Fruit fly (Drosophila melanogaster) whole organism, prepupa: Measurements from ENCODE around the gene CG10337.

ENCODE experiments used
- Blimp-1 ChIP-seq: fragments of 200-800 bp; sonication (Bioruptor generic); optimal IDR thresholded peaks from 3 replicates; lab custom pipeline; 2017; ENCODE audit warnings: missing biosample characterization, missing genetic modification characterization, mild to moderate bottlenecking, moderate library complexity, missing genetic modification reagents
- CG10631 ChIP-seq: fragments of 200-800 bp; sonication (Bioruptor generic); optimal IDR thresholded peaks from 2 replicates; lab custom pipeline; 2016; ENCODE audit warnings: missing biosample characterization, missing genetic modification characterization
- CG10669 ChIP-seq: fragments of 200-800 bp; sonication (Bioruptor generic); optimal IDR thresholded peaks from 3 replicates; lab custom pipeline; 2018; ENCODE audit warnings: missing biosample characterization, mild to moderate bottlenecking, missing genetic modification characterization, moderate library complexity
- CG11294 ChIP-seq: fragments of 200-800 bp; sonication (Bioruptor generic); IDR thresholded peaks from 2 replicates; pipeline ENCODE4 v1.3.6; 2022; ENCODE audit warnings: missing biosample characterization, missing genetic modification characterization
- CG11762 ChIP-seq: fragments of 200-800 bp; sonication (Bioruptor generic); optimal IDR thresholded peaks from 3 replicates; lab custom pipeline; 2016; ENCODE audit warnings: missing biosample characterization, missing genetic modification characterization; ENCODE audit not compliant: insufficient read depth
- CG15336 ChIP-seq: fragments of 200-800 bp; sonication (Bioruptor generic); IDR thresholded peaks from 2 replicates; pipeline ENCODE4 v1.3.6; 2022; ENCODE audit warnings: missing biosample characterization, missing genetic modification characterization
- CG1621 ChIP-seq: fragments of 200-800 bp; sonication (Bioruptor generic); optimal IDR thresholded peaks from 3 replicates; lab custom pipeline; 2018; ENCODE audit warnings: missing biosample characterization, mild to moderate bottlenecking, missing genetic modification characterization
- CG34406 ChIP-seq: fragments of 200-800 bp; sonication (Bioruptor generic); optimal IDR thresholded peaks from 3 replicates; lab custom pipeline; 2016; ENCODE audit warnings: missing biosample characterization, missing genetic modification characterization
- CG3919 ChIP-seq: fragments of 200-800 bp; sonication (Bioruptor generic); optimal IDR thresholded peaks from 3 replicates; lab custom pipeline; 2016; ENCODE audit warnings: missing biosample characterization, missing genetic modification characterization
- CG6163 ChIP-seq: fragments of 200-800 bp; sonication (Bioruptor generic); IDR thresholded peaks from 3 replicates; pipeline ENCODE4 v1.3.6; 2022; ENCODE audit warnings: missing biosample characterization, missing genetic modification characterization
- CG6276 ChIP-seq: fragments of 200-800 bp; sonication (Bioruptor generic); optimal IDR thresholded peaks from 2 replicates; lab custom pipeline; 2017; ENCODE audit warnings: missing biosample characterization, mild to moderate bottlenecking, missing genetic modification characterization
- CG6792 ChIP-seq: fragments of 200-800 bp; sonication (Bioruptor generic); optimal IDR thresholded peaks from 3 replicates; lab custom pipeline; 2016; ENCODE audit warnings: missing biosample characterization, missing genetic modification characterization
- CG6808 ChIP-seq: fragments of 200-800 bp; sonication (Bioruptor generic); optimal IDR thresholded peaks from 3 replicates; lab custom pipeline; 2017; ENCODE audit warnings: missing biosample characterization, missing genetic modification characterization, mild to moderate bottlenecking, moderate library complexity, missing genetic modification reagents
- CG6854 ChIP-seq: fragments of 200-800 bp; sonication (Bioruptor generic); optimal IDR thresholded peaks from 2 replicates; lab custom pipeline; 2017; ENCODE audit warnings: missing biosample characterization, mild to moderate bottlenecking, missing genetic modification characterization
- CG8119 ChIP-seq: fragments of 200-800 bp; sonication (Bioruptor generic); IDR thresholded peaks from 3 replicates; pipeline ENCODE4 v1.3.6; 2022; ENCODE audit warnings: missing biosample characterization, missing genetic modification characterization
- CG8319 ChIP-seq: fragments of 200-800 bp; sonication (Bioruptor generic); optimal IDR thresholded peaks from 3 replicates; lab custom pipeline; 2016; ENCODE audit warnings: missing biosample characterization, missing genetic modification characterization
- CG8632 ChIP-seq: fragments of 200-800 bp; sonication (Bioruptor generic); optimal IDR thresholded peaks from 3 replicates; lab custom pipeline; 2016; ENCODE audit warnings: missing biosample characterization, missing genetic modification characterization
- CG9139 ChIP-seq: fragments of 200-800 bp; sonication (Bioruptor generic); optimal IDR thresholded peaks from 3 replicates; lab custom pipeline; 2017; ENCODE audit warnings: missing biosample characterization, mild to moderate bottlenecking, missing genetic modification characterization
- Eip75B ChIP-seq: fragments of 200-800 bp; sonication (Bioruptor generic); optimal IDR thresholded peaks from 3 replicates; lab custom pipeline; 2016; ENCODE audit warnings: missing biosample characterization, missing genetic modification characterization
- Eip78C ChIP-seq: fragments of 200-800 bp; sonication (Bioruptor generic); peaks from one replicate; lab custom pipeline; 2016; ENCODE audit warnings: missing biosample characterization, missing genetic modification characterization
- Ets21C ChIP-seq: fragments of 200-800 bp; sonication (Bioruptor generic); optimal IDR thresholded peaks from 3 replicates; lab custom pipeline; 2016; ENCODE audit warnings: missing biosample characterization, missing genetic modification characterization
- Ets96B ChIP-seq: fragments of 200-800 bp; optimal IDR thresholded peaks from 2 replicates; lab custom pipeline; 2019; ENCODE audit warnings: missing biosample characterization, mild to moderate bottlenecking, missing genetic modification characterization, moderate library complexity
- Gug ChIP-seq: fragments of 200-800 bp; sonication (Bioruptor generic); IDR thresholded peaks from 2 replicates; pipeline ENCODE4 v1.3.6; 2022; ENCODE audit warnings: missing biosample characterization, missing genetic modification characterization
- Hr39 ChIP-seq: fragments of 200-800 bp; sonication (Bioruptor generic); optimal IDR thresholded peaks from 2 replicates; lab custom pipeline; 2016; ENCODE audit warnings: missing biosample characterization, missing genetic modification characterization
- Hr4 ChIP-seq: fragments of 200-800 bp; sonication (Bioruptor generic); optimal IDR thresholded peaks from 3 replicates; lab custom pipeline; 2016; ENCODE audit warnings: missing biosample characterization, missing genetic modification characterization
- Lpt ChIP-seq: fragments of 200-800 bp; sonication (Bioruptor generic); optimal IDR thresholded peaks from 3 replicates; lab custom pipeline; 2016; ENCODE audit warnings: missing biosample characterization, missing genetic modification characterization
- Met ChIP-seq: fragments of 200-800 bp; sonication (Bioruptor generic); optimal IDR thresholded peaks from 3 replicates; lab custom pipeline; 2016; ENCODE audit warnings: missing biosample characterization, missing genetic modification characterization
- OdsH ChIP-seq: fragments of 200-800 bp; sonication (Bioruptor generic); optimal IDR thresholded peaks from 3 replicates; lab custom pipeline; 2016; ENCODE audit warnings: missing biosample characterization, missing genetic modification characterization
- Smox ChIP-seq: fragments of 200-800 bp; sonication (Bioruptor generic); optimal IDR thresholded peaks from 3 replicates; lab custom pipeline; 2016; ENCODE audit warnings: missing biosample characterization, missing genetic modification characterization
- Sox102F ChIP-seq: fragments of 200-800 bp; sonication (Bioruptor generic); optimal IDR thresholded peaks from 2 replicates; lab custom pipeline; 2016; ENCODE audit warnings: missing biosample characterization, mild to moderate bottlenecking, missing genetic modification characterization
- Sox14 ChIP-seq: fragments of 200-800 bp; sonication (Bioruptor generic); optimal IDR thresholded peaks from 3 replicates; lab custom pipeline; 2016; ENCODE audit warnings: missing biosample characterization, missing genetic modification characterization
- achi ChIP-seq: fragments of 200-800 bp; sonication (Bioruptor generic); optimal IDR thresholded peaks from 3 replicates; lab custom pipeline; 2016; ENCODE audit warnings: missing biosample characterization, missing genetic modification characterization
- acj6 ChIP-seq: fragments of 200-800 bp; sonication (Bioruptor generic); optimal IDR thresholded peaks from 3 replicates; lab custom pipeline; 2016; ENCODE audit warnings: missing biosample characterization, missing genetic modification characterization
- cyc ChIP-seq: fragments of 200-800 bp; sonication (Bioruptor generic); optimal IDR thresholded peaks from 3 replicates; lab custom pipeline; 2016; ENCODE audit warnings: missing biosample characterization, missing genetic modification characterization
- dac ChIP-seq: fragments of 200-800 bp; sonication (Bioruptor generic); optimal IDR thresholded peaks from 2 replicates; lab custom pipeline; 2017; ENCODE audit warnings: missing biosample characterization, mild to moderate bottlenecking, missing genetic modification characterization
- dsx ChIP-seq: fragments of 200-800 bp; optimal IDR thresholded peaks from 3 replicates; lab custom pipeline; 2019; ENCODE audit warnings: missing biosample characterization, mild to moderate bottlenecking, missing genetic modification characterization, moderate library complexity; ENCODE audit not compliant: poor library complexity, severe bottlenecking
- eg ChIP-seq: fragments of 200-800 bp; sonication (Bioruptor generic); IDR thresholded peaks from 3 replicates; pipeline ENCODE4 v1.3.6; 2022; ENCODE audit warnings: missing biosample characterization, missing genetic modification characterization
- esn ChIP-seq: fragments of 200-800 bp; sonication (Bioruptor generic); optimal IDR thresholded peaks from 2 replicates; lab custom pipeline; 2016; ENCODE audit warnings: missing biosample characterization, mild to moderate bottlenecking, missing genetic modification characterization, moderate library complexity
- fd59A ChIP-seq: fragments of 200-800 bp; sonication (Bioruptor generic); optimal IDR thresholded peaks from 2 replicates; lab custom pipeline; 2017; ENCODE audit warnings: missing biosample characterization, mild to moderate bottlenecking, missing genetic modification characterization, missing genetic modification reagents
- fd85E ChIP-seq: fragments of 200-800 bp; sonication (Bioruptor generic); optimal IDR thresholded peaks from 3 replicates; lab custom pipeline; 2016; ENCODE audit warnings: missing biosample characterization, missing genetic modification characterization
- fkh ChIP-seq: fragments of 200-800 bp; sonication (Bioruptor generic); optimal IDR thresholded peaks from 3 replicates; lab custom pipeline; 2017; ENCODE audit warnings: missing biosample characterization, mild to moderate bottlenecking, missing genetic modification characterization, moderate library complexity
- net ChIP-seq: fragments of 200-800 bp; sonication (Bioruptor generic); optimal IDR thresholded peaks from 3 replicates; lab custom pipeline; 2016; ENCODE audit warnings: missing biosample characterization, missing genetic modification characterization
- pdm3 ChIP-seq: fragments of 200-800 bp; sonication (Bioruptor generic); optimal IDR thresholded peaks from 3 replicates; lab custom pipeline; 2016; ENCODE audit warnings: missing biosample characterization, missing genetic modification characterization
- spab ChIP-seq: fragments of 200-800 bp; sonication (Bioruptor generic); optimal IDR thresholded peaks from 2 replicates; lab custom pipeline; 2017; ENCODE audit warnings: missing biosample characterization, mild to moderate bottlenecking, missing genetic modification characterization, missing genetic modification reagents
- svp ChIP-seq: fragments of 200-800 bp; sonication (Bioruptor generic); peaks from one replicate; lab custom pipeline; 2016; ENCODE audit warnings: missing biosample characterization, missing genetic modification characterization
- topi ChIP-seq: fragments of 200-800 bp; sonication (Bioruptor generic); optimal IDR thresholded peaks from 3 replicates; lab custom pipeline; 2016; ENCODE audit warnings: missing biosample characterization, missing genetic modification characterization

Gene CG10337

dm6 chr2L:19533247-19533646 lies 13.5 kb downstream of the CG10337 start, which contains the start of gene CG33116 (continued):
- TF ChIP-seq CG6276 (GFP tag; lab: Kevin White, UChicago) = peak; percentile 85
- peak; percentile 87 for TF ChIP-seq pdm3 (GFP tag; lab: Kevin White, UChicago)
- TF ChIP-seq CG6792 (GFP tag; lab: Kevin White, UChicago) = peak; percentile 79
- TF ChIP-seq CG34406 (GFP tag; lab: Kevin White, UChicago) = peak; percentile 75
- TF ChIP-seq svp (GFP tag; lab: Kevin White, UChicago) = peak; percentile 90
- TF ChIP-seq CG1621 = peak; percentile 77
- peak; percentile 80 for TF ChIP-seq Lpt (GFP tag; lab: Kevin White, UChicago)
- peak; percentile 88 for TF ChIP-seq Sox102F
- TF ChIP-seq CG8319 (GFP tag; lab: Kevin White, UChicago) = peak; percentile 60
- peak; percentile 76 for TF ChIP-seq CG6808 (GFP tag; lab: Kevin White, UChicago)
- peak; percentile 86 for TF ChIP-seq net (GFP tag; lab: Kevin White, UChicago)
- TF ChIP-seq CG3919 (GFP tag; lab: Kevin White, UChicago) = peak; percentile 92
- peak; percentile 74 for TF ChIP-seq Gug (GFP tag; lab: Robert Waterston, UW)
- peak; percentile 70 for TF ChIP-seq fd59A (GFP tag; lab: Kevin White, UChicago)
- TF ChIP-seq cyc (GFP tag; lab: Kevin White, UChicago) = peak; percentile 86
- peak; percentile 92 for TF ChIP-seq Hr4 (GFP tag; lab: Kevin White, UChicago)
- peak; percentile 87 for TF ChIP-seq Sox14
- peak; percentile 71 for TF ChIP-seq CG6854 (GFP tag; lab: Kevin White, UChicago)
- TF ChIP-seq Smox = peak; percentile 81
- peak; percentile 88 for TF ChIP-seq Met (GFP tag; lab: Kevin White, UChicago)
- TF ChIP-seq CG15336 (GFP tag; lab: Robert Waterston, UW) = peak; percentile 89
- peak; percentile 83 for TF ChIP-seq CG8119
- peak; percentile 74 for TF ChIP-seq CG10631 (GFP tag; lab: Kevin White, UChicago)
- TF ChIP-seq CG8632 (GFP tag; lab: Kevin White, UChicago) = peak; percentile 74
- TF ChIP-seq fd85E (GFP tag; lab: Kevin White, UChicago) = peak; percentile 69

dm6 chr2L:19530092-19530491 lies 16.7 kb downstream of the CG10337 start, which contains the start of gene CG10165:
TSS of gene CG10165 (minus strand) at chr2L:19530305.
- TF ChIP-seq dsx (peak; percentile 61), esn (no peak), fkh (peak; percentile 81), Met (GFP tag; lab: Kevin White, UChicago) (no peak)

DNA sequence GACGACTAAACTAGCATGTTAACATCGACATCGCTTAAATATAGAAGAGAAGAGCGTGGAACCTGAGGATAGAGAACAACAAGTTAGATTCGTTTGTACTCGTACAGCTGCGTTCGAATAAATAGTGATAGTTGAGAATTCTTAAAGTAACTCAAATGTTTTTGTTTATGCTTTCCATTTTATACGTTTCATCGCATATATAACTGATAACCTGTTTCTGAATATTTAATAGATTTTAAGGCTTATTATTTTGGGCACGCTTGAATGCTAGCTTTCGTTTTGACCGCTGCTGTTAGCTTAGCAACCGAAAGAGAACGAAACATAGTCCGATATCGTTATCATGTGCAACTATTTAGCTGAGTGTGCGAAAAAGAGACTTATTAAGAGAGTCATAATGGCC lies 18.5 kb downstream of the CG10337 start:
- TF ChIP-seq fd59A (GFP tag; lab: Kevin White, UChicago) (peak; percentile 96), dsx (peak; percentile 97), CG10669 (GFP tag; lab: Kevin White, UChicago) (peak; percentile 94), Blimp-1 (GFP tag; lab: Kevin White, UChicago) (no peak), Eip75B (GFP tag; lab: Kevin White, UChicago) (peak; percentile 95), Smox (peak; percentile 53), CG9139 (peak; percentile 93), eg (GFP tag; lab: Robert Waterston, UW) (peak; percentile 100), dac (GFP tag; lab: Kevin White, UChicago) (peak; percentile 97), net (GFP tag; lab: Kevin White, UChicago) (peak; percentile 97), CG11762 (GFP tag; lab: Kevin White, UChicago) (peak; percentile 93), CG34406 (GFP tag; lab: Kevin White, UChicago) (peak; percentile 86), Hr39 (GFP tag; lab: Kevin White, UChicago) (peak; percentile 69), topi (GFP tag; lab: Kevin White, UChicago) (peak; percentile 71), Ets96B (tag; lab: Kevin White, UChicago) (peak; percentile 98), spab (peak; percentile 92), Eip78C (GFP tag; lab: Kevin White, UChicago) (peak; percentile 99), CG6854 (GFP tag; lab: Kevin White, UChicago) (no peak), CG8119 (peak; percentile 99), CG11294 (GFP tag; lab: Robert Waterston, UW) (peak; percentile 99), CG1621 (peak; percentile 93), CG6163 (GFP tag; lab: Robert Waterston, UW) (peak; percentile 99), Ets21C (GFP tag; lab: Kevin White, UChicago) (peak; percentile 27), OdsH (GFP tag; lab: Kevin White, UChicago) (peak; percentile 97), Sox14 (peak; percentile 95), Met (GFP tag; lab: Kevin White, UChicago) (peak; percentile 66), CG3919 (GFP tag; lab: Kevin White, UChicago) (peak; percentile 97), CG15336 (GFP tag; lab: Robert Waterston, UW) (peak; percentile 100), CG6792 (GFP tag; lab: Kevin White, UChicago) (peak; percentile 91), acj6 (GFP tag; lab: Kevin White, UChicago) (peak; percentile 94), svp (GFP tag; lab: Kevin White, UChicago) (no peak), achi (GFP tag; lab: Kevin White, UChicago) (peak; percentile 97), CG8319 (GFP tag; lab: Kevin White, UChicago) (peak; percentile 85), fkh (peak; percentile 76)
